Fruit fly (Drosophila melanogaster) whole organism, embryonic: ENCODE results near the gene blp.

Experiments used
- Antp ChIP-seq: fragments of 200-800 bp; sonication (Bioruptor generic); optimal IDR thresholded peaks from 3 replicates; lab custom pipeline; 2016; ENCODE audit warnings: missing biosample characterization, missing genetic modification characterization
- Atf3 ChIP-seq: fragments of 200-800 bp; sonication (Bioruptor generic); optimal IDR thresholded peaks from 3 replicates; lab custom pipeline; 2016; ENCODE audit warnings: missing biosample characterization, missing genetic modification characterization
- CG10462 ChIP-seq: fragments of 200-800 bp; sonication (Bioruptor generic); optimal IDR thresholded peaks from 2 replicates; lab custom pipeline; 2016; ENCODE audit warnings: missing biosample characterization, missing genetic modification characterization
- CG12299 ChIP-seq: fragments of 200-800 bp; sonication (Bioruptor generic); optimal IDR thresholded peaks from 2 replicates; lab custom pipeline; 2018; ENCODE audit warnings: missing biosample characterization, mild to moderate bottlenecking, missing genetic modification characterization
- CG15601 ChIP-seq: fragments of 200-800 bp; sonication (Bioruptor generic); optimal IDR thresholded peaks from 3 replicates; lab custom pipeline; 2019; ENCODE audit warnings: missing biosample characterization, mild to moderate bottlenecking, missing genetic modification characterization, moderate library complexity
- CG1602 ChIP-seq: fragments of 200-800 bp; sonication (Bioruptor generic); optimal IDR thresholded peaks from 3 replicates; lab custom pipeline; 2016; ENCODE audit warnings: missing biosample characterization, missing genetic modification characterization
- CG1603 ChIP-seq: fragments of 200-800 bp; sonication (Bioruptor generic); optimal IDR thresholded peaks from 2 replicates; lab custom pipeline; 2019; ENCODE audit warnings: missing biosample characterization, mild to moderate bottlenecking, missing genetic modification characterization, moderate library complexity
- CG1647 ChIP-seq: fragments of 200-800 bp; sonication (Bioruptor generic); optimal IDR thresholded peaks from 3 replicates; lab custom pipeline; 2016; ENCODE audit warnings: missing biosample characterization, missing genetic modification characterization
- CG16863 ChIP-seq: fragments of 200-800 bp; sonication (Bioruptor generic); optimal IDR thresholded peaks from 3 replicates; lab custom pipeline; 2016; ENCODE audit warnings: missing biosample characterization, missing genetic modification characterization
- CG18764 ChIP-seq: fragments of 200-800 bp; sonication (Bioruptor generic); optimal IDR thresholded peaks from 3 replicates; lab custom pipeline; 2016; ENCODE audit warnings: missing biosample characterization, missing genetic modification characterization
- CG2678 ChIP-seq: fragments of 200-800 bp; sonication (Bioruptor generic); optimal IDR thresholded peaks from 3 replicates; lab custom pipeline; 2019; ENCODE audit warnings: missing biosample characterization, mild to moderate bottlenecking, missing genetic modification characterization, moderate library complexity
- CG31388 ChIP-seq: fragments of 200-800 bp; sonication (Bioruptor generic); optimal IDR thresholded peaks from 2 replicates; lab custom pipeline; 2016; ENCODE audit warnings: missing biosample characterization, missing genetic modification characterization
- CG8290 ChIP-seq, 3 experiments: fragments of 200-800 bp; sonication (Bioruptor generic); optimal IDR thresholded peaks; 2 replicates each; lab custom pipeline; 2016 to 2019; ENCODE audit warnings: missing biosample characterization in 3 of 3, missing genetic modification characterization in 3 of 3, mild to moderate bottlenecking in 2 of 3, moderate library complexity in 1 of 3
- CG8924 ChIP-seq: fragments of 200-800 bp; optimal IDR thresholded peaks from 3 replicates; lab custom pipeline; 2019; ENCODE audit warnings: missing biosample characterization, mild to moderate bottlenecking, missing genetic modification characterization, moderate library complexity
- CG9609 ChIP-seq: fragments of 200-800 bp; sonication (Bioruptor generic); optimal IDR thresholded peaks from 3 replicates; lab custom pipeline; 2016; ENCODE audit warnings: missing biosample characterization, missing genetic modification characterization
- E2f1 ChIP-seq: fragments of 200-800 bp; sonication (Bioruptor generic); IDR thresholded peaks from 2 replicates; pipeline ENCODE4 v1.3.6; 2022; ENCODE audit warnings: missing biosample characterization, missing genetic modification characterization
- Fer3 ChIP-seq: fragments of 200-800 bp; sonication (Bioruptor generic); optimal IDR thresholded peaks from 2 replicates; lab custom pipeline; 2018; ENCODE audit warnings: missing biosample characterization, mild to moderate bottlenecking, missing genetic modification characterization, moderate library complexity
- HLHmδ ChIP-seq: fragments of 200-800 bp; sonication (Bioruptor generic); optimal IDR thresholded peaks from 2 replicates; lab custom pipeline; 2018; ENCODE audit warnings: missing biosample characterization, mild to moderate bottlenecking, missing genetic modification characterization, moderate library complexity
- HmgZ ChIP-seq: fragments of 200-800 bp; sonication (Bioruptor generic); optimal IDR thresholded peaks from 2 replicates; lab custom pipeline; 2018; ENCODE audit warnings: missing biosample characterization, mild to moderate bottlenecking, missing genetic modification characterization
- Hr3 ChIP-seq: fragments of 200-800 bp; sonication (Bioruptor generic); optimal IDR thresholded peaks from 3 replicates; lab custom pipeline; 2016; ENCODE audit warnings: missing biosample characterization, missing genetic modification characterization
- Hr51 ChIP-seq, 2 experiments: fragments of 200-800 bp; sonication (Bioruptor generic); optimal IDR thresholded peaks; 2 replicates in 1 of 2; 3 replicates in 1 of 2; lab custom pipeline; 2016 to 2018; ENCODE audit warnings: missing biosample characterization in 2 of 2, missing genetic modification characterization in 2 of 2, mild to moderate bottlenecking in 1 of 2, moderate library complexity in 1 of 2
- Hsf ChIP-seq: fragments of 200-800 bp; sonication (Bioruptor generic); optimal IDR thresholded peaks from 3 replicates; lab custom pipeline; 2016; ENCODE audit warnings: missing biosample characterization, missing genetic modification characterization
- Meics ChIP-seq: fragments of 200-800 bp; sonication (Bioruptor generic); optimal IDR thresholded peaks from 2 replicates; lab custom pipeline; 2017; ENCODE audit warnings: missing biosample characterization, mild to moderate bottlenecking, missing genetic modification characterization
- Nf-YB ChIP-seq: fragments of 200-800 bp; sonication (Bioruptor generic); optimal IDR thresholded peaks from 3 replicates; lab custom pipeline; 2019; ENCODE audit warnings: missing biosample characterization, mild to moderate bottlenecking, missing genetic modification characterization, moderate library complexity
- NfI ChIP-seq: fragments of 200-800 bp; sonication (Bioruptor generic); optimal IDR thresholded peaks from 3 replicates; lab custom pipeline; 2018; ENCODE audit warnings: missing biosample characterization, mild to moderate bottlenecking, missing genetic modification characterization, moderate library complexity
- Sox102F ChIP-seq: fragments of 200-800 bp; sonication (Bioruptor generic); optimal IDR thresholded peaks from 2 replicates; lab custom pipeline; 2018; ENCODE audit warnings: missing biosample characterization, mild to moderate bottlenecking, missing genetic modification characterization, moderate library complexity
- Taf1 ChIP-seq: fragments of 200-800 bp; sonication (Bioruptor generic); IDR thresholded peaks from 2 replicates; pipeline ENCODE4 v1.3.6; 2022; ENCODE audit warnings: missing biosample characterization, missing genetic modification characterization
- Xbp1 ChIP-seq: fragments of 200-800 bp; sonication (Bioruptor generic); optimal IDR thresholded peaks from 3 replicates; lab custom pipeline; 2016; ENCODE audit warnings: missing biosample characterization, mild to moderate bottlenecking, missing genetic modification characterization
- bigmax ChIP-seq: fragments of 200-800 bp; sonication (Bioruptor generic); optimal IDR thresholded peaks from 2 replicates; lab custom pipeline; 2018; ENCODE audit warnings: missing biosample characterization, mild to moderate bottlenecking, missing genetic modification characterization
- bsh ChIP-seq, 2 experiments: fragments of 200-800 bp; sonication (Bioruptor generic); optimal IDR thresholded peaks; 2 replicates each; lab custom pipeline; 2017 to 2018; ENCODE audit warnings: mild to moderate bottlenecking in 2 of 2, missing biosample characterization in 2 of 2, missing genetic modification characterization in 2 of 2, moderate library complexity in 1 of 2
- caup ChIP-seq: fragments of 200-800 bp; sonication (Bioruptor generic); optimal IDR thresholded peaks from 3 replicates; lab custom pipeline; 2017; ENCODE audit warnings: missing biosample characterization, mild to moderate bottlenecking, missing genetic modification characterization, moderate library complexity; ENCODE audit not compliant: severe bottlenecking
- chif ChIP-seq, 2 experiments: fragments of 200-800 bp; sonication (Bioruptor generic); optimal IDR thresholded peaks; 3 replicates each; lab custom pipeline; 2016; ENCODE audit warnings: missing biosample characterization in 2 of 2, missing genetic modification characterization in 2 of 2
- dmrt99B ChIP-seq: fragments of 200-800 bp; sonication (Bioruptor generic); optimal IDR thresholded peaks from 2 replicates; lab custom pipeline; 2018; ENCODE audit warnings: missing biosample characterization, mild to moderate bottlenecking, missing genetic modification characterization, moderate library complexity
- esg ChIP-seq: fragments of 200-800 bp; sonication (Bioruptor generic); conservative IDR thresholded peaks from 2 replicates; pipeline ENCODE4 v1.3.6; 2022; ENCODE audit warnings: missing biosample characterization, missing genetic modification characterization
- gro ChIP-seq: fragments of 200-800 bp; sonication (Bioruptor generic); optimal IDR thresholded peaks from 2 replicates; lab custom pipeline; 2016; ENCODE audit warnings: missing biosample characterization, missing genetic modification characterization
- hkb ChIP-seq, 2 experiments: fragments of 200-800 bp in 1 of 2; fragments of >200 bp in 1 of 2; sonication (Bioruptor generic) in 1 of 2; IDR thresholded peaks in 1 of 2; optimal IDR thresholded peaks in 1 of 2; 2 replicates each; pipeline versions ENCODE4 v1.3.6 to Lab custom; 2017 to 2022; ENCODE audit warnings: missing biosample characterization in 1 of 2, missing genetic modification characterization in 1 of 2
- ind ChIP-seq: fragments of 200-800 bp; sonication (Bioruptor generic); optimal IDR thresholded peaks from 3 replicates; lab custom pipeline; 2016; ENCODE audit warnings: missing biosample characterization, missing genetic modification characterization
- lab ChIP-seq: fragments of 200-800 bp; sonication (Bioruptor generic); optimal IDR thresholded peaks from 3 replicates; lab custom pipeline; 2017; ENCODE audit warnings: missing biosample characterization, missing genetic modification characterization, mild to moderate bottlenecking, moderate library complexity, missing genetic modification reagents
- mam ChIP-seq: fragments of 200-800 bp; sonication (Bioruptor generic); optimal IDR thresholded peaks from 3 replicates; lab custom pipeline; 2016; ENCODE audit warnings: missing biosample characterization, missing genetic modification characterization
- nerfin-1 ChIP-seq: fragments of 200-800 bp; sonication (Bioruptor generic); optimal IDR thresholded peaks from 3 replicates; lab custom pipeline; 2019; ENCODE audit warnings: missing biosample characterization, mild to moderate bottlenecking, missing genetic modification characterization, moderate library complexity
- p53 ChIP-seq: fragments of 200-800 bp; sonication (Bioruptor generic); optimal IDR thresholded peaks from 2 replicates; lab custom pipeline; 2016; ENCODE audit warnings: missing biosample characterization, missing genetic modification characterization
- prd ChIP-seq, 3 experiments: fragments of >200 bp in 2 of 3; fragments of 200-800 bp in 1 of 3; sonication (Bioruptor generic) in 1 of 3; optimal IDR thresholded peaks in 2 of 3; IDR thresholded peaks in 1 of 3; 2 replicates in 2 of 3; 3 replicates in 1 of 3; pipeline versions ENCODE4 v1.3.6 to Lab custom; 2017 to 2022; ENCODE audit warnings: missing biosample characterization in 1 of 3, missing genetic modification characterization in 1 of 3
- schlank ChIP-seq: fragments of 200-800 bp; sonication (Bioruptor generic); optimal IDR thresholded peaks from 2 replicates; lab custom pipeline; 2018; ENCODE audit warnings: missing biosample characterization, mild to moderate bottlenecking, missing genetic modification characterization
- sim ChIP-seq: fragments of 200-800 bp; sonication (Bioruptor generic); IDR thresholded peaks from 2 replicates; pipeline ENCODE4 v1.3.6; 2022; ENCODE audit warnings: missing biosample characterization, missing genetic modification characterization
- stwl ChIP-seq: fragments of 200-800 bp; sonication (Bioruptor generic); optimal IDR thresholded peaks from 3 replicates; lab custom pipeline; 2018; ENCODE audit warnings: missing biosample characterization, mild to moderate bottlenecking, missing genetic modification characterization, moderate library complexity
- tio ChIP-seq: fragments of 200-800 bp; sonication (Bioruptor generic); optimal IDR thresholded peaks from 2 replicates; lab custom pipeline; 2017; ENCODE audit warnings: missing biosample characterization, missing genetic modification characterization, inconsistent platforms
- unpg ChIP-seq: fragments of 200-800 bp; sonication (Bioruptor generic); optimal IDR thresholded peaks from 3 replicates; lab custom pipeline; 2018; ENCODE audit warnings: missing biosample characterization, mild to moderate bottlenecking, missing genetic modification characterization, moderate library complexity
- usp ChIP-seq: fragments of >200 bp; optimal IDR thresholded peaks from 2 replicates; lab custom pipeline; 2017; ENCODE audit warnings: missing biosample characterization, missing genetic modification characterization

The blp gene

DNA sequence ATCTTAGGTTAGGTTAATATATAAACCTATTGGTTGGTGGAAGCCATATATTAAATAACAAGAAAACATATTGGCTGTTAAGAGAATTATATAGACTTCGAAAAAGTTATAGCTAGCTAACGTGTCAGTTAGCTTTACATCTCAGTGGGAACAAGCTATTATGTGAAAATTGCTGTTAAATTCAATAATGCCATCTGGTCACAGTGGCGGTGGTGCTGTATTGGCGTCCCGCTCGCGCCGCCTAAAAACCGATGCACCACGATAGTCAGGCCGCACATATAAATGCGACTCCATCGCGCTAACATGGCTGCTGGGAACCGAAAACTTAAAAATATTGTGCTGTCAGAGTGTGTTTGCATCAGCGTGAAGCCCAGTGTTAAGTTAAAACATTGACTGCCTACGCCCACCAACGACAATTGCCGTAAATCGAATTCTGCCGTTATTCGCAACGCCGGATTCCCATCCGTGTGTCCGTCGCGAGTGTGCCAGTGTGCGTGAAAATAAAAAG, 39.4 kb downstream of the blp start, which contains the start of gene Hel89B (continued):
- TF ChIP-seq esg (GFP tag; lab: Robert Waterston, UW) (no peak), Antp (GFP tag; lab: Kevin White, UChicago) (peak; percentile 50), mam (GFP tag; lab: Kevin White, UChicago) (peak; percentile 83), chif (GFP tag; optimal IDR thresholded peaks at IDR 0.05; lab: Kevin White, UChicago) (peak; percentile 52 to 74), nerfin-1 (peak; percentile 32), CG1603 (peak; percentile 76), prd (optimal IDR thresholded peaks at IDR 0.05; lab: Kevin White, UChicago) (no peak), prd (GFP tag; IDR thresholded peaks at IDR 0.05; lab: Robert Waterston, UW) (no peak), p53 (peak; percentile 26), tio (GFP tag; lab: Kevin White, UChicago) (peak; percentile 68), unpg (peak; percentile 70), bigmax (GFP tag; lab: Kevin White, UChicago) (peak; percentile 85), CG10462 (peak; percentile 33), CG15601 (tag; lab: Kevin White, UChicago) (peak; percentile 46), gro (GFP tag; lab: Kevin White, UChicago) (peak; percentile 51), dmrt99B (tag; lab: Kevin White, UChicago) (peak; percentile 51), stwl (tag; lab: Kevin White, UChicago) (peak; percentile 41), CG2678 (tag; lab: Kevin White, UChicago) (peak; percentile 62), CG18764 (peak; percentile 51), CG1602 (peak; percentile 64), bsh (GFP tag; optimal IDR thresholded peaks at IDR 0.05; lab: Kevin White, UChicago) (peak in 1 of 2 experiments; percentile 54), Fer3 (tag; lab: Kevin White, UChicago) (peak; percentile 68), CG12299 (tag; lab: Kevin White, UChicago) (no peak), Xbp1 (peak; percentile 80), Atf3 (GFP tag; lab: Kevin White, UChicago) (peak; percentile 23), Meics (GFP tag; lab: Kevin White, UChicago) (peak; percentile 46), schlank (tag; lab: Kevin White, UChicago) (no peak), lab (GFP tag; lab: Kevin White, UChicago) (peak; percentile 6), Hr51 (GFP tag; optimal IDR thresholded peaks at IDR 0.05; lab: Kevin White, UChicago) (peak; percentile 22 to 52), ind (peak; percentile 69), CG1647 (GFP tag; lab: Kevin White, UChicago) (peak; percentile 30), CG16863 (peak; percentile 18), CG31388 (GFP tag; lab: Kevin White, UChicago) (peak; percentile 24), hkb (optimal IDR thresholded peaks at IDR 0.05; lab: Kevin White, UChicago) (peak; percentile 92), hkb (GFP tag; IDR thresholded peaks at IDR 0.05; lab: Robert Waterston, UW) (no peak), usp (GFP tag; lab: Kevin White, UChicago) (no peak), NfI (GFP tag; lab: Kevin White, UChicago) (peak; percentile 66), Nf-YB (GFP tag; lab: Kevin White, UChicago) (no peak), HLHmδ (GFP tag; lab: Kevin White, UChicago) (peak; percentile 80), Hr3 (GFP tag; lab: Kevin White, UChicago) (peak; percentile 73), CG8290 (GFP tag; optimal IDR thresholded peaks at IDR 0.05; lab: Kevin White, UChicago) (peak; percentile 29), CG8290 (tag; optimal IDR thresholded peaks at IDR 0.05; lab: Kevin White, UChicago) (peak in 1 of 2 experiments; percentile 33), CG8924 (tag; lab: Kevin White, UChicago) (peak; percentile 60), CG9609 (peak; percentile 66), E2f1 (no peak), Hsf (peak; percentile 80), sim (GFP tag; lab: Robert Waterston, UW) (no peak), caup (GFP tag; lab: Kevin White, UChicago) (no peak), Sox102F (GFP tag; lab: Kevin White, UChicago) (peak; percentile 67), HmgZ (peak; percentile 65), Taf1 (GFP tag; lab: Robert Waterston, UW) (no peak)
